Worm (Caenorhabditis elegans): ENCODE results near the gene fbxb-52.

DNA sequence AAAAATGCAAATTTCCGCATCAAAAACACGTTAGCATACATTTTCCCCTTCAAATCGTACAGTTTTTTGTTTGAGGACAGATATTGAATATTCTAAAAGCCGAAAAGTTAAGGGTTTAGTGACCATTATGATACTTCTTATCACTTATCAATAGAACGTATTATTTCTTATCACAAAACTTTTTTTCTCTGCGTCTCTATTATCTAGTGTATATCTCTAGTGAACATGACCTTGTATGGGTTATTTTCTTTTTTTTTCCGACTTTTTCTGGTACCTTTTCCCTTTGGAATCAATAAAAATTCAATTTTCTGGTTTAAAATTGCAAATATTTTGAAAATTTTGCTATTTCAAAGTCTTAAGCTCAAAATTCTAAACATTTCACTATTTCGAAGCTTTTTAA lies 46.7 kb downstream of the fbxb-52 start:
- TF ChIP-seq unc-130 (GFP tag; optimal IDR thresholded peaks at IDR 0.05), result no peak
- no peak for TF ChIP-seq dpff-1 (tag; optimal IDR thresholded peaks at IDR 0.05)
- TF ChIP-seq chd-7 (tag; optimal IDR thresholded peaks at IDR 0.05), result no peak
